Fruit fly (Drosophila melanogaster): ENCODE data around the gene CG13928.

DNA sequence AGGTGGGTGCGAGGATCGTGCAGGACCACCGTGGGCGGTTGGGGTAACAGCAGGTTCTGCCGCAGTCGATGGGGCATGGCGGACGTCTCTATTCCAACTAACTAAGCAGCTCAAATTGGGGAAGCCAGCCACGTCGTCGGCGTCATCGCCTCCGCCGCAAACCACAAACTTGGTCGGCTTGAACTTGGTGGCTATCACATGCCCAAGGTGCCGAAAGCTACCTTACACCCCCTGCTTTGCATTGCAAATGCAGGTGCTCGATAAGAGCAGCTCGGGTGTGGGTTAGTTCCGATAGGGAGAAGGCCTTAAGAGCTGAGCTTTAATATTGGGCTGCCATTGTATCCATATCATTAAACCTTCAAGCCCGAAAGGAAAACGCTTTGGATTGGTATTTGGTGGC, 41.8 kb upstream of the CG13928 start, which contains the start of gene RabX5:
- TF ChIP-seq EcR (GFP tag; optimal IDR thresholded peaks at IDR 0.05), result no peak
- TF ChIP-seq Dll (optimal IDR thresholded peaks at IDR 0.05), result no peak
- no peak for TF ChIP-seq psq (optimal IDR thresholded peaks at IDR 0.05)
- no peak for TF ChIP-seq CG8478 (optimal IDR thresholded peaks at IDR 0.05)
- TF ChIP-seq pan (optimal IDR thresholded peaks at IDR 0.05), result no peak
- no peak for TF ChIP-seq usp (GFP tag; optimal IDR thresholded peaks at IDR 0.05)

All from whole organism.